Fruit fly (Drosophila melanogaster): ENCODE measurements around the gene CG8353.

Gene CG8353

dm6 chr2L:8229628-8230027 lies 15.8 kb downstream of the CG8353 start (continued):
- no peak for TF ChIP-seq usp (GFP tag; optimal IDR thresholded peaks at IDR 0.05)
- no peak for TF ChIP-seq CG6683 (GFP tag; optimal IDR thresholded peaks at IDR 0.05)
- TF ChIP-seq CG4424 (GFP tag; optimal IDR thresholded peaks at IDR 0.05): no peak
- TF ChIP-seq abd-A (tag; optimal IDR thresholded peaks at IDR 0.05): no peak
- TF ChIP-seq jumu (GFP tag; optimal IDR thresholded peaks at IDR 0.05): no peak
- TF ChIP-seq Ssrp (tag; optimal IDR thresholded peaks at IDR 0.05): no peak
- no peak for TF ChIP-seq CG12942 (GFP tag; optimal IDR thresholded peaks at IDR 0.05)
- no peak for TF ChIP-seq CG10274 (GFP tag; optimal IDR thresholded peaks at IDR 0.05)
- TF ChIP-seq Ada2b (GFP tag; IDR thresholded peaks at IDR 0.05): peak; percentile 61; the same call in 1 of the 2 replicates
- TF ChIP-seq CG11093 (GFP tag; IDR thresholded peaks at IDR 0.05): no peak
- TF ChIP-seq Lhr (GFP tag; optimal IDR thresholded peaks at IDR 0.05): no peak
- no peak for TF ChIP-seq CG4854 (GFP tag; optimal IDR thresholded peaks at IDR 0.05)
- TF ChIP-seq da (GFP tag; optimal IDR thresholded peaks at IDR 0.05): no peak
- TF ChIP-seq CG11085 (GFP tag; IDR thresholded peaks at IDR 0.05): 0 out of 2 replicates have a peak, but pooled peaks have one; percentile 14
- TF ChIP-seq lilli (GFP tag; optimal IDR thresholded peaks at IDR 0.05): no peak
- TF ChIP-seq knrl (GFP tag; IDR thresholded peaks at IDR 0.05; ENCODE audit: partially characterized antibody): no peak
- TF ChIP-seq CG4404 (GFP tag; IDR thresholded peaks at IDR 0.05): 0 out of 2 replicates have a peak, but pooled peaks have one; percentile 25
- no peak for TF ChIP-seq Oaz (GFP tag; IDR thresholded peaks at IDR 0.05)
- TF ChIP-seq CG1603 (tag; optimal IDR thresholded peaks at IDR 0.05): peak; percentile 13
- TF ChIP-seq CG43689 (GFP tag; IDR thresholded peaks at IDR 0.05): no peak
- no peak for TF ChIP-seq CG17829 (tag; optimal IDR thresholded peaks at IDR 0.05)
- no peak for TF ChIP-seq CG17568 (GFP tag; optimal IDR thresholded peaks at IDR 0.05)
- peak; percentile 37; the same call in 2 of the 3 replicates for TF ChIP-seq H15 (GFP tag; IDR thresholded peaks at IDR 0.05)
- TF ChIP-seq fd96Cb (tag; optimal IDR thresholded peaks at IDR 0.05): peak; percentile 13
- no peak for TF ChIP-seq fd64A (GFP tag; optimal IDR thresholded peaks at IDR 0.05)
- no peak for TF ChIP-seq ind (GFP tag; optimal IDR thresholded peaks at IDR 0.05)
- TF ChIP-seq NfI (GFP tag; optimal IDR thresholded peaks at IDR 0.05): no peak
- TF ChIP-seq phol (tag; optimal IDR thresholded peaks at IDR 0.05): peak; percentile 18
- TF ChIP-seq CG7745 (tag; optimal IDR thresholded peaks at IDR 0.05): no peak
- TF ChIP-seq CG18619 (GFP tag; optimal IDR thresholded peaks at IDR 0.05): no peak
- TF ChIP-seq Hr39 (optimal IDR thresholded peaks at IDR 0.05): no peak
- TF ChIP-seq fru (optimal IDR thresholded peaks at IDR 0.05): no peak
- peak; percentile 33; the same call in 1 of the 3 replicates for TF ChIP-seq CG7357 (GFP tag; IDR thresholded peaks at IDR 0.05)
- no peak for TF ChIP-seq btn (GFP tag; optimal IDR thresholded peaks at IDR 0.05)
- TF ChIP-seq Atf-2 (GFP tag; optimal IDR thresholded peaks at IDR 0.05): peak; percentile 19
- peak; percentile 19; the same call in 1 of the 2 replicates for TF ChIP-seq Rx (GFP tag; IDR thresholded peaks at IDR 0.05)
- no peak for TF ChIP-seq CG14860 (GFP tag; IDR thresholded peaks at IDR 0.05; ENCODE audit: partially characterized antibody)
- no peak for TF ChIP-seq CG8478 (optimal IDR thresholded peaks at IDR 0.05)
- TF ChIP-seq ttk (GFP tag; IDR thresholded peaks at IDR 0.05): 0 out of 2 replicates have a peak, but pooled peaks have one; percentile 23
- TF ChIP-seq CG15479 (GFP tag; optimal IDR thresholded peaks at IDR 0.05): no peak
- no peak for TF ChIP-seq wor (GFP tag; IDR thresholded peaks at IDR 0.05)
- no peak for TF ChIP-seq CG8765 (GFP tag; IDR thresholded peaks at IDR 0.05)
- no peak for TF ChIP-seq ATbp (GFP tag; optimal IDR thresholded peaks at IDR 0.05)
- TF ChIP-seq Neu2 (GFP tag; optimal IDR thresholded peaks at IDR 0.05; ENCODE audit: borderline replicate concordance): no peak
- TF ChIP-seq exex (tag; optimal IDR thresholded peaks at IDR 0.05): no peak
- TF ChIP-seq CG9797 (GFP tag; optimal IDR thresholded peaks at IDR 0.05): no peak
- no peak for TF ChIP-seq jing (GFP tag; optimal IDR thresholded peaks at IDR 0.05)
- no peak for TF ChIP-seq ab (GFP tag; optimal IDR thresholded peaks at IDR 0.05)
- no peak; the same call in 2 of the 3 replicates for TF ChIP-seq CG14050 (GFP tag; IDR thresholded peaks at IDR 0.05)
- no peak for TF ChIP-seq CG15269 (tag; optimal IDR thresholded peaks at IDR 0.05)
- no peak for TF ChIP-seq cato (GFP tag; optimal IDR thresholded peaks at IDR 0.05; ENCODE audit: borderline replicate concordance)
- peak; percentile 83 for TF ChIP-seq sens (GFP tag)

Data from whole organism, embryonic.